Fruit fly (Drosophila melanogaster): ENCODE measurements around the gene RpS6.

Gene RpS6

dm6 chrX:7934679-7935078, 33.5 kb upstream of the RpS6 start, which contains the start of gene RpS14b (continued):
- peak; percentile 70 for TF ChIP-seq NC2β (GFP tag; optimal IDR thresholded peaks at IDR 0.05)
- peak; percentile 73 for TF ChIP-seq nom (GFP tag; optimal IDR thresholded peaks at IDR 0.05)
- peak; percentile 79 for TF ChIP-seq CG15514 (GFP tag; optimal IDR thresholded peaks at IDR 0.05)
- TF ChIP-seq HLH4C (GFP tag; IDR thresholded peaks at IDR 0.05; ENCODE audit: partially characterized antibody), result peak; percentile 72
- no peak for TF ChIP-seq CG11093 (GFP tag; IDR thresholded peaks at IDR 0.05)
- TF ChIP-seq CG8359 (GFP tag; optimal IDR thresholded peaks at IDR 0.05; ENCODE audit: borderline replicate concordance), result no peak
- peak; percentile 14 for TF ChIP-seq CG30020 (tag; optimal IDR thresholded peaks at IDR 0.05)
- peak; percentile 48 for TF ChIP-seq CG9797 (GFP tag; optimal IDR thresholded peaks at IDR 0.05)
- no peak for TF ChIP-seq CG7745 (tag; optimal IDR thresholded peaks at IDR 0.05)
- TF ChIP-seq Dref (GFP tag; IDR thresholded peaks at IDR 0.05), result peak; percentile 88
- TF ChIP-seq Meics (GFP tag; optimal IDR thresholded peaks at IDR 0.05), result peak; percentile 85
- no peak for TF ChIP-seq B-H1 (GFP tag; IDR thresholded peaks at IDR 0.05)
- TF ChIP-seq Scr (GFP tag; IDR thresholded peaks at IDR 0.05; ENCODE audit: partially characterized antibody), result peak; percentile 73
- TF ChIP-seq grn (GFP tag; optimal IDR thresholded peaks at IDR 0.05), result peak; percentile 6
- TF ChIP-seq Optix (GFP tag; IDR thresholded peaks at IDR 0.05), result 0 out of 3 replicates have a peak, but pooled peaks have one; percentile 40
- peak; percentile 59 for TF ChIP-seq lilli (GFP tag; optimal IDR thresholded peaks at IDR 0.05)
- TF ChIP-seq D (optimal IDR thresholded peaks at IDR 0.05), result no peak
- no peak for TF ChIP-seq D (GFP tag; optimal IDR thresholded peaks at IDR 0.05)
- no peak for TF ChIP-seq Drgx (GFP tag; IDR thresholded peaks at IDR 0.05)
- TF ChIP-seq sqz (GFP tag; optimal IDR thresholded peaks at IDR 0.05), result peak; percentile 77
- TF ChIP-seq CG17568 (GFP tag; optimal IDR thresholded peaks at IDR 0.05), result peak; percentile 8
- peak; percentile 59 for TF ChIP-seq ash1 (GFP tag; optimal IDR thresholded peaks at IDR 0.05)
- no peak for TF ChIP-seq Doc2 (GFP tag; IDR thresholded peaks at IDR 0.05)
- TF ChIP-seq CG30403 (GFP tag; optimal IDR thresholded peaks at IDR 0.05), result peak; percentile 48
- peak; percentile 53 for TF ChIP-seq nau (GFP tag; optimal IDR thresholded peaks at IDR 0.05)
- peak; percentile 73 for TF ChIP-seq zfh1 (GFP tag; IDR thresholded peaks at IDR 0.05)
- TF ChIP-seq mirr (GFP tag; optimal IDR thresholded peaks at IDR 0.05), result peak; percentile 86
- no peak; the same call in 1 of the 2 replicates for TF ChIP-seq cas (GFP tag; IDR thresholded peaks at IDR 0.05)
- peak; percentile 32 for TF ChIP-seq CG7786 (GFP tag; optimal IDR thresholded peaks at IDR 0.05)
- no peak for TF ChIP-seq Lpt (GFP tag; optimal IDR thresholded peaks at IDR 0.05)
- TF ChIP-seq CG12155 (GFP tag; optimal IDR thresholded peaks at IDR 0.05), result no peak
- no peak for TF ChIP-seq az2 (GFP tag; optimal IDR thresholded peaks at IDR 0.05)
- peak; percentile 61 for TF ChIP-seq CG3847 (GFP tag; IDR thresholded peaks at IDR 0.05)
- TF ChIP-seq CG17802 (tag; optimal IDR thresholded peaks at IDR 0.05), result no peak
- peak; percentile 66 for TF ChIP-seq hbn (GFP tag; IDR thresholded peaks at IDR 0.05; ENCODE audit: partially characterized antibody)
- TF ChIP-seq Aef1 (GFP tag; IDR thresholded peaks at IDR 0.05), result peak; percentile 70
- no peak for TF ChIP-seq Abd-B (GFP tag; optimal IDR thresholded peaks at IDR 0.05)
- TF ChIP-seq Atf6 (GFP tag; IDR thresholded peaks at IDR 0.05), result peak; percentile 64
- peak; percentile 69 for TF ChIP-seq Nf-YC (tag; optimal IDR thresholded peaks at IDR 0.05)
- no peak for TF ChIP-seq bowl (GFP tag; IDR thresholded peaks at IDR 0.05)
- no peak for TF ChIP-seq gt (GFP tag; IDR thresholded peaks at IDR 0.05)
- TF ChIP-seq CG2712 (tag; optimal IDR thresholded peaks at IDR 0.05), result peak; percentile 17
- 0 out of 2 replicates have a peak, but pooled peaks have one; percentile 40 for TF ChIP-seq ttk (GFP tag; IDR thresholded peaks at IDR 0.05)
- peak; percentile 29 to 63 for TF ChIP-seq Hr51 (GFP tag; optimal IDR thresholded peaks at IDR 0.05)
- no peak for TF ChIP-seq CG8944 (GFP tag; optimal IDR thresholded peaks at IDR 0.05)
- peak; percentile 65 for TF ChIP-seq sug (tag; optimal IDR thresholded peaks at IDR 0.05)
- peak; percentile 29 for TF ChIP-seq CG4424 (GFP tag; optimal IDR thresholded peaks at IDR 0.05)
- peak; percentile 87 for TF ChIP-seq lab (GFP tag; optimal IDR thresholded peaks at IDR 0.05)
- no peak for TF ChIP-seq croc (GFP tag; conservative IDR thresholded peaks at IDR 0.05)
- TF ChIP-seq Spps (tag; optimal IDR thresholded peaks at IDR 0.05), result no peak
- TF ChIP-seq bab2 (GFP tag; optimal IDR thresholded peaks at IDR 0.05), result peak; percentile 48

All from whole organism, embryonic.